Fruit fly (Drosophila melanogaster) whole organism, embryonic: ENCODE data around the gene CG42581.

Source experiments
- ATbp ChIP-seq: fragments of 200-800 bp; sonication (Bioruptor generic); optimal IDR thresholded peaks from 2 replicates; lab custom pipeline; 2017; ENCODE audit warnings: missing biosample characterization, mild to moderate bottlenecking, missing genetic modification characterization, missing genetic modification reagents
- BEAF-32 ChIP-seq: fragments of 200-800 bp; sonication (Bioruptor generic); optimal IDR thresholded peaks from 3 replicates; lab custom pipeline; 2017; ENCODE audit warnings: missing biosample characterization, missing genetic modification characterization, mild to moderate bottlenecking, moderate library complexity, missing genetic modification reagents
- Bgb ChIP-seq: fragments of 200-800 bp; sonication (Bioruptor generic); IDR thresholded peaks from 2 replicates; pipeline ENCODE4 v1.3.6; 2022; ENCODE audit warnings: missing biosample characterization, missing genetic modification characterization; ENCODE audit not compliant: partially characterized antibody
- CG10654 ChIP-seq: fragments of 200-800 bp; sonication (Bioruptor generic); optimal IDR thresholded peaks from 2 replicates; lab custom pipeline; 2016; ENCODE audit warnings: missing biosample characterization, missing genetic modification characterization
- CG11695 ChIP-seq: fragments of 200-800 bp; sonication (Bioruptor generic); IDR thresholded peaks from 3 replicates; pipeline ENCODE4 v1.3.6; 2022; ENCODE audit warnings: missing biosample characterization, missing genetic modification characterization
- CG12071 ChIP-seq: fragments of 200-800 bp; sonication (Bioruptor generic); optimal IDR thresholded peaks from 3 replicates; lab custom pipeline; 2018; ENCODE audit warnings: missing biosample characterization, mild to moderate bottlenecking, missing genetic modification characterization
- CG15601 ChIP-seq: fragments of 200-800 bp; sonication (Bioruptor generic); optimal IDR thresholded peaks from 3 replicates; lab custom pipeline; 2019; ENCODE audit warnings: missing biosample characterization, mild to moderate bottlenecking, missing genetic modification characterization, moderate library complexity
- CG1603 ChIP-seq: fragments of 200-800 bp; sonication (Bioruptor generic); optimal IDR thresholded peaks from 2 replicates; lab custom pipeline; 2019; ENCODE audit warnings: missing biosample characterization, mild to moderate bottlenecking, missing genetic modification characterization, moderate library complexity
- CG17359 ChIP-seq: fragments of 200-800 bp; sonication (Bioruptor generic); optimal IDR thresholded peaks from 3 replicates; lab custom pipeline; 2018; ENCODE audit warnings: missing biosample characterization, mild to moderate bottlenecking, missing genetic modification characterization, moderate library complexity
- CG17361 ChIP-seq: fragments of 200-800 bp; sonication (Bioruptor generic); IDR thresholded peaks from 3 replicates; pipeline ENCODE4 v1.3.6; 2022; ENCODE audit warnings: missing biosample characterization, missing genetic modification characterization
- CG17385 ChIP-seq: fragments of 200-800 bp; sonication (Bioruptor generic); optimal IDR thresholded peaks from 3 replicates; lab custom pipeline; 2018; ENCODE audit warnings: missing biosample characterization, mild to moderate bottlenecking, missing genetic modification characterization
- CG1792 ChIP-seq: fragments of 200-800 bp; sonication (Bioruptor generic); optimal IDR thresholded peaks from 2 replicates; lab custom pipeline; 2016; ENCODE audit warnings: missing biosample characterization, missing genetic modification characterization
- CG1832 ChIP-seq: fragments of 200-800 bp; sonication (Bioruptor generic); optimal IDR thresholded peaks from 2 replicates; lab custom pipeline; 2017; ENCODE audit warnings: missing biosample characterization, mild to moderate bottlenecking, missing genetic modification characterization, inconsistent platforms
- CG18599 ChIP-seq: fragments of 200-800 bp; sonication (Bioruptor generic); optimal IDR thresholded peaks from 3 replicates; lab custom pipeline; 2017; ENCODE audit warnings: missing biosample characterization, missing genetic modification characterization, mild to moderate bottlenecking, moderate library complexity, missing genetic modification reagents
- CG31365 ChIP-seq: fragments of 200-800 bp; sonication (Bioruptor generic); optimal IDR thresholded peaks from 2 replicates; lab custom pipeline; 2018; ENCODE audit warnings: missing biosample characterization, mild to moderate bottlenecking, missing genetic modification characterization
- CG3163 ChIP-seq: fragments of 200-800 bp; sonication (Bioruptor generic); optimal IDR thresholded peaks from 3 replicates; lab custom pipeline; 2016; ENCODE audit warnings: missing biosample characterization, missing genetic modification characterization
- CG4282 ChIP-seq: fragments of 200-800 bp; sonication (Bioruptor generic); optimal IDR thresholded peaks from 2 replicates; lab custom pipeline; 2016; ENCODE audit warnings: missing biosample characterization, missing genetic modification characterization
- CG4820 ChIP-seq: fragments of 200-800 bp; sonication (Bioruptor generic); optimal IDR thresholded peaks from 3 replicates; lab custom pipeline; 2016; ENCODE audit warnings: missing biosample characterization, missing genetic modification characterization
- CG5180 ChIP-seq: fragments of 200-800 bp; sonication (Bioruptor generic); optimal IDR thresholded peaks from 3 replicates; lab custom pipeline; 2017; ENCODE audit warnings: missing biosample characterization, missing genetic modification characterization, mild to moderate bottlenecking, moderate library complexity, missing genetic modification reagents
- CG6765 ChIP-seq: fragments of 200-800 bp; sonication (Bioruptor generic); optimal IDR thresholded peaks from 3 replicates; lab custom pipeline; 2017; ENCODE audit warnings: missing biosample characterization, mild to moderate bottlenecking, missing genetic modification characterization
- CG7987 ChIP-seq: fragments of 200-800 bp; sonication (Bioruptor generic); optimal IDR thresholded peaks from 2 replicates; lab custom pipeline; 2018; ENCODE audit warnings: missing biosample characterization, mild to moderate bottlenecking, missing genetic modification characterization, moderate library complexity
- CG8290 ChIP-seq, 3 experiments: fragments of 200-800 bp; sonication (Bioruptor generic); optimal IDR thresholded peaks; 2 replicates each; lab custom pipeline; 2016 to 2019; ENCODE audit warnings: missing biosample characterization in 3 of 3, missing genetic modification characterization in 3 of 3, mild to moderate bottlenecking in 2 of 3, moderate library complexity in 1 of 3
- CG8388 ChIP-seq: fragments of 200-800 bp; sonication (Bioruptor generic); optimal IDR thresholded peaks from 2 replicates; lab custom pipeline; 2019; ENCODE audit warnings: missing biosample characterization, mild to moderate bottlenecking, missing genetic modification characterization, moderate library complexity
- Deaf1 ChIP-seq: fragments of 200-800 bp; optimal IDR thresholded peaks from 3 replicates; lab custom pipeline; 2019; ENCODE audit warnings: missing biosample characterization, mild to moderate bottlenecking, missing genetic modification characterization, moderate library complexity
- Doc3 ChIP-seq: fragments of 200-800 bp; sonication (Bioruptor generic); IDR thresholded peaks from 3 replicates; pipeline ENCODE4 v1.3.6; 2022; ENCODE audit warnings: missing biosample characterization, missing genetic modification characterization; ENCODE audit not compliant: partially characterized antibody
- ERR ChIP-seq: fragments of 200-800 bp; sonication (Bioruptor generic); optimal IDR thresholded peaks from 2 replicates; lab custom pipeline; 2016; ENCODE audit warnings: missing biosample characterization, missing genetic modification characterization
- HHEX ChIP-seq: fragments of 200-800 bp; sonication (Bioruptor generic); optimal IDR thresholded peaks from 3 replicates; lab custom pipeline; 2017; ENCODE audit warnings: missing biosample characterization, mild to moderate bottlenecking, missing genetic modification characterization, missing genetic modification reagents
- HLH4C ChIP-seq: fragments of 200-800 bp; sonication (Bioruptor generic); IDR thresholded peaks from 3 replicates; pipeline ENCODE4 v1.3.6; 2022; ENCODE audit warnings: missing biosample characterization, missing genetic modification characterization; ENCODE audit not compliant: partially characterized antibody
- Hr39 ChIP-seq: fragments of >200 bp; optimal IDR thresholded peaks from 2 replicates; lab custom pipeline; 2017
- Jarid2 ChIP-seq: fragments of 200-800 bp; sonication (Bioruptor generic); optimal IDR thresholded peaks from 3 replicates; lab custom pipeline; 2017; ENCODE audit warnings: mild to moderate bottlenecking, missing biosample characterization, missing genetic modification reagents, missing genetic modification characterization
- NC2α ChIP-seq: fragments of 200-800 bp; sonication (Bioruptor generic); optimal IDR thresholded peaks from 2 replicates; lab custom pipeline; 2016; ENCODE audit warnings: missing biosample characterization, missing genetic modification characterization
- Neu2 ChIP-seq: fragments of 200-800 bp; sonication (Bioruptor generic); optimal IDR thresholded peaks from 3 replicates; lab custom pipeline; 2016; ENCODE audit warnings: missing biosample characterization, missing genetic modification characterization, borderline replicate concordance
- Nf-YB ChIP-seq: fragments of 200-800 bp; sonication (Bioruptor generic); optimal IDR thresholded peaks from 3 replicates; lab custom pipeline; 2019; ENCODE audit warnings: missing biosample characterization, mild to moderate bottlenecking, missing genetic modification characterization, moderate library complexity
- Nf-YC ChIP-seq: fragments of 200-800 bp; optimal IDR thresholded peaks from 3 replicates; lab custom pipeline; 2019; ENCODE audit warnings: missing biosample characterization, mild to moderate bottlenecking, missing genetic modification characterization, moderate library complexity
- Sox100B ChIP-seq: fragments of 200-800 bp; sonication (Bioruptor generic); optimal IDR thresholded peaks from 3 replicates; lab custom pipeline; 2018; ENCODE audit warnings: missing biosample characterization, mild to moderate bottlenecking, missing genetic modification characterization
- Tbp ChIP-seq: fragments of >200 bp; optimal IDR thresholded peaks from 2 replicates; lab custom pipeline; 2018; ENCODE audit warnings: missing biosample characterization, missing genetic modification characterization
- Xrp1 ChIP-seq: fragments of 200-800 bp; sonication (Bioruptor generic); IDR thresholded peaks from 2 replicates; pipeline ENCODE4 v1.3.6; 2022; ENCODE audit warnings: missing biosample characterization, missing genetic modification characterization
- abd-A ChIP-seq: fragments of 200-800 bp; sonication (Bioruptor generic); optimal IDR thresholded peaks from 3 replicates; lab custom pipeline; 2019; ENCODE audit warnings: missing biosample characterization, mild to moderate bottlenecking, missing genetic modification characterization, moderate library complexity
- chn ChIP-seq: fragments of 200-800 bp; sonication (Bioruptor generic); optimal IDR thresholded peaks from 2 replicates; lab custom pipeline; 2016; ENCODE audit warnings: missing biosample characterization, missing genetic modification characterization
- dan ChIP-seq: fragments of 200-800 bp; sonication (Bioruptor generic); IDR thresholded peaks from 2 replicates; pipeline ENCODE4 v1.3.6; 2022; ENCODE audit warnings: missing biosample characterization, missing genetic modification characterization
- gsb ChIP-seq: fragments of 200-800 bp; sonication (Bioruptor generic); IDR thresholded peaks from 2 replicates; pipeline ENCODE4 v1.3.6; 2022; ENCODE audit warnings: missing biosample characterization, missing genetic modification characterization
- maf-S ChIP-seq: fragments of 200-800 bp; sonication (Bioruptor generic); optimal IDR thresholded peaks from 2 replicates; lab custom pipeline; 2016; ENCODE audit warnings: missing biosample characterization, missing genetic modification characterization
- nmo ChIP-seq: fragments of 200-800 bp; sonication (Bioruptor generic); optimal IDR thresholded peaks from 2 replicates; lab custom pipeline; 2018; ENCODE audit warnings: missing biosample characterization, mild to moderate bottlenecking, missing genetic modification characterization, moderate library complexity
- oc ChIP-seq: fragments of 200-800 bp; sonication (Bioruptor generic); optimal IDR thresholded peaks from 2 replicates; lab custom pipeline; 2018; ENCODE audit warnings: missing biosample characterization, mild to moderate bottlenecking, missing genetic modification characterization, moderate library complexity
- peb ChIP-seq: fragments of 200-800 bp; sonication (Bioruptor generic); IDR thresholded peaks from 2 replicates; pipeline ENCODE4 v1.3.6; 2022; ENCODE audit warnings: missing biosample characterization, missing genetic modification characterization
- ro ChIP-seq: fragments of 200-800 bp; sonication (Bioruptor generic); IDR thresholded peaks from 2 replicates; pipeline ENCODE4 v1.3.6; 2022; ENCODE audit warnings: missing biosample characterization, missing genetic modification characterization
- sr ChIP-seq: fragments of 200-800 bp; sonication (Bioruptor generic); IDR thresholded peaks from 3 replicates; pipeline ENCODE4 v1.3.6; 2022; ENCODE audit warnings: missing biosample characterization, missing genetic modification characterization
- tna ChIP-seq: fragments of 200-800 bp; sonication (Bioruptor generic); IDR thresholded peaks from 2 replicates; pipeline ENCODE4 v1.3.6; 2022; ENCODE audit warnings: missing biosample characterization, missing genetic modification characterization; ENCODE audit not compliant: partially characterized antibody

The CG42581 gene

DNA sequence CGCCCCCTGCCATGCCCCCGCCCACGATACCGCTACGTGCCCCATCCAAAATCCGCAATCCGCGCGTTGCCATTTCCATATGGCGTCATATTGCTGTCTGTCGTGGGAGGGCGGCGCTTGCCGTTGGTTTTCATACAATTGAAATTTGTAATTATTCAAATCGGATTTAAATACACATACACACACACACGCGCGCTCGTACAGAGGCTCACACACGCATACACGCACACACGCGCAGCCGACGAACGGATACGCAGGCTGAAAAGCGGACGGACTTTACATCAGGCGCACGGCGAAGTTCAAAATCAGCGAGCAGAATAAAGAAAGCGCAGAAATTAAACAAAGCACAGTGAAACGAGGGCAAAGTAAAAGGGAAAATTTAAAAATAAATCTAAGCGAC is 29.3 kb downstream of the CG42581 start:
- TF ChIP-seq Hr39 (lab: Kevin White, UChicago), result peak; percentile 95
- TF ChIP-seq Neu2, result no peak
- TF ChIP-seq CG7987 (GFP tag; lab: Kevin White, UChicago), result no peak
- no peak for TF ChIP-seq oc
- TF ChIP-seq chn (GFP tag; lab: Kevin White, UChicago), result no peak
- TF ChIP-seq sr, result no peak

DNA sequence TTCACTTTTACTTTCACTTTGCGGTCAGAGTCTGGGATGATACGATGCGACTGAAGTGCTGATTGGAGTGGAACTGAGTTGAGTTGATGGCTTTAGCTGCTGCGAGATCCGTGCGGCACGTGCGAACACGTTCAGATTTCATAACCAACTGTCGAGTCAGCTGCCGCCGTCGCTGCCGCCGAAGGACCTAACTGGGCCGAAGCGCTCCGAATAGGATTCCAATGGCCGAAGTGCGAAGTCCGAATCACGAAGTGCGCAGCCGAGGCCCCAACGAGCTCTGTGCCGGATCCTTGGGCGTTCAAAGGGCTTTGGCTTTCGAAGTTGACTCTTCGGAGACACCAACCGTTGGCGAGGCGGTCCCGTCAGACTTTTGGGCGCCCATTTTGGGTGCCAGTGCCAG is 33.7 kb downstream of the CG42581 start, which contains the start of gene Dop2R:
Gene Dop2R (minus strand): TSS at position 131 of the 400 bp plus-strand sequence.
- TF ChIP-seq tna (GFP tag; lab: Robert Waterston, UW), result no peak
- TF ChIP-seq CG10654 (GFP tag; lab: Kevin White, UChicago), result no peak
- no peak for TF ChIP-seq Nf-YB (GFP tag; lab: Kevin White, UChicago)
- no peak for TF ChIP-seq CG12071 (GFP tag; lab: Kevin White, UChicago)
- no peak for TF ChIP-seq CG31365
- TF ChIP-seq CG17359 (tag; lab: Kevin White, UChicago), result no peak
- TF ChIP-seq Nf-YC (tag; lab: Kevin White, UChicago), result peak; percentile 23
- no peak for TF ChIP-seq CG15601 (tag; lab: Kevin White, UChicago)
- TF ChIP-seq CG18599 (GFP tag; lab: Kevin White, UChicago), result no peak
- TF ChIP-seq CG5180, result no peak
- TF ChIP-seq CG1603 (tag; lab: Kevin White, UChicago), result no peak
- no peak for TF ChIP-seq CG8290 (GFP tag; optimal IDR thresholded peaks at IDR 0.05; lab: Kevin White, UChicago)
- TF ChIP-seq CG8290 (tag; optimal IDR thresholded peaks at IDR 0.05; lab: Kevin White, UChicago), result no peak
- TF ChIP-seq nmo (GFP tag; lab: Kevin White, UChicago), result no peak
- no peak for TF ChIP-seq CG4282 (GFP tag; lab: Kevin White, UChicago)
- TF ChIP-seq Jarid2 (GFP tag; lab: Kevin White, UChicago), result peak; percentile 22
- no peak for TF ChIP-seq Sox100B (GFP tag; lab: Kevin White, UChicago)
- no peak for TF ChIP-seq maf-S (GFP tag; lab: Kevin White, UChicago)
- no peak for TF ChIP-seq CG11695 (GFP tag; lab: Robert Waterston, UW)
- TF ChIP-seq peb (GFP tag; lab: Robert Waterston, UW), result no peak
- TF ChIP-seq CG1832 (GFP tag; lab: Kevin White, UChicago), result no peak
- TF ChIP-seq BEAF-32, result no peak
- TF ChIP-seq CG8388, result no peak
- no peak for TF ChIP-seq HHEX (GFP tag; lab: Kevin White, UChicago)
- no peak for TF ChIP-seq CG17361 (GFP tag; lab: Robert Waterston, UW)
- no peak for TF ChIP-seq ATbp
- TF ChIP-seq CG3163 (GFP tag; lab: Kevin White, UChicago), result peak; percentile 56
- no peak for TF ChIP-seq ro (GFP tag; lab: Robert Waterston, UW)
- no peak for TF ChIP-seq CG6765
- no peak for TF ChIP-seq Xrp1 (GFP tag; lab: Robert Waterston, UW)
- TF ChIP-seq CG17385, result no peak
- no peak for TF ChIP-seq Bgb (GFP tag; lab: Robert Waterston, UW)
- TF ChIP-seq NC2α (GFP tag; lab: Kevin White, UChicago), result no peak
- no peak for TF ChIP-seq CG1792 (GFP tag; lab: Kevin White, UChicago)
- no peak for TF ChIP-seq Tbp (GFP tag; lab: Kevin White, UChicago)
- TF ChIP-seq ERR (GFP tag; lab: Kevin White, UChicago), result no peak
- TF ChIP-seq dan, result no peak
- no peak for TF ChIP-seq CG4820 (GFP tag; lab: Kevin White, UChicago)
- no peak for TF ChIP-seq gsb (GFP tag; lab: Robert Waterston, UW)
- TF ChIP-seq Deaf1 (tag; lab: Kevin White, UChicago), result peak; percentile 96
- TF ChIP-seq HLH4C, result no peak
- peak; percentile 18 for TF ChIP-seq abd-A (tag; lab: Kevin White, UChicago)
- no peak for TF ChIP-seq Doc3 (GFP tag; lab: Robert Waterston, UW)
